Worm (Caenorhabditis elegans): ENCODE data around the gene T24C4.10.

DNA sequence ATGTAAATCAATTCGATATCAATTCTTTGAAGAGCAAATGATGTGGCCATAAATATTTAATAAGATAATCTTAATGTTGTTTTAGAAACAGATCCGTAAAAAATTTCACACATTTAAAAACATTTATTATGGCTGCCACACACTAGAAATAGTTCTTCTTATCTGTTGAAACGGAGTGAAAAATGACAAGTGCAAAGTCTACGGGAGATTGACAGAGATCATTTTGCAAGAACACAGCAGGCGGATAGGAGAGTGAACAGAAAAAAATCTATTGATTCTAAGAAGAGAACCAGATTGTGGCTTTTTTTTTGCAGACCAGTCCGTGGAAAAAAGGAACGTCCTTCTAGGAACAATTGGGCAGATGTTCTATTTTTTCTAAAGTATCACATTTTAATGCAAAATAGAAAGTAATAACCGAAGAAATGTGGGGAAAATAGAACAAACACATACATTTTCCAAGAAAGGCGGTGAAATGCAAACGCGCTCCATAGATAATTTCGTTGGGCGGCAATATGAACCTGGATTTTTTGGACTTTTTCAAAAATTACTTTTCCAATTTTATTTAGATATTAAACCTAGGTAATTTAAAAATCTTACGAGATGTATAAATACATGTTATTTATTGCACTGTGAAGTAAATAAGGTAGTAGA lies 10.7 kb upstream of the T24C4.10 start:
- TF ChIP-seq dao-5 (tag; optimal IDR thresholded peaks at IDR 0.05) (no peak), W03F9.2 (tag; optimal IDR thresholded peaks at IDR 0.05) (no peak), him-1 (tag; optimal IDR thresholded peaks at IDR 0.05) (no peak)

All from whole organism, L4/young adult.